Fruit fly (Drosophila melanogaster) whole organism, embryonic: ENCODE data around the gene CG33108.

Experiments
- Ada2b ChIP-seq: fragments of 200-800 bp; sonication (Bioruptor generic); IDR thresholded peaks from 2 replicates; pipeline ENCODE4 v1.3.6; 2022; ENCODE audit warnings: missing biosample characterization, missing genetic modification characterization
- Bdp1 ChIP-seq: fragments of 200-800 bp; sonication (Bioruptor generic); optimal IDR thresholded peaks from 3 replicates; lab custom pipeline; 2016; ENCODE audit warnings: missing biosample characterization, missing genetic modification characterization
- CG1024 ChIP-seq: fragments of 200-800 bp; sonication (Bioruptor generic); IDR thresholded peaks from 2 replicates; pipeline ENCODE4 v1.3.6; 2022; ENCODE audit warnings: missing biosample characterization, missing genetic modification characterization
- CG10274 ChIP-seq: fragments of 200-800 bp; sonication (Bioruptor generic); optimal IDR thresholded peaks from 3 replicates; lab custom pipeline; 2017; ENCODE audit warnings: missing biosample characterization, mild to moderate bottlenecking, missing genetic modification characterization
- CG12236 ChIP-seq: fragments of 200-800 bp; sonication (Bioruptor generic); optimal IDR thresholded peaks from 2 replicates; lab custom pipeline; 2016; ENCODE audit warnings: missing biosample characterization, missing genetic modification characterization
- CG12744 ChIP-seq: fragments of 200-800 bp; sonication (Bioruptor generic); optimal IDR thresholded peaks from 2 replicates; lab custom pipeline; 2016; ENCODE audit warnings: missing biosample characterization, missing genetic modification characterization
- CG12942 ChIP-seq: fragments of 200-800 bp; sonication (Bioruptor generic); optimal IDR thresholded peaks from 3 replicates; lab custom pipeline; 2016; ENCODE audit warnings: missing biosample characterization, missing genetic modification characterization
- CG13287 ChIP-seq: fragments of 200-800 bp; sonication (Bioruptor generic); IDR thresholded peaks from 2 replicates; pipeline ENCODE4 v1.3.6; 2022; ENCODE audit warnings: missing biosample characterization, missing genetic modification characterization; ENCODE audit not compliant: partially characterized antibody
- CG1602 ChIP-seq: fragments of 200-800 bp; sonication (Bioruptor generic); optimal IDR thresholded peaks from 3 replicates; lab custom pipeline; 2016; ENCODE audit warnings: missing biosample characterization, missing genetic modification characterization
- CG17612 ChIP-seq: fragments of 200-800 bp; sonication (Bioruptor generic); IDR thresholded peaks from 2 replicates; pipeline ENCODE4 v1.3.6; 2022; ENCODE audit warnings: missing biosample characterization, missing genetic modification characterization
- CG2889 ChIP-seq: fragments of 200-800 bp; sonication (Bioruptor generic); IDR thresholded peaks from 3 replicates; pipeline ENCODE4 v1.3.6; 2022; ENCODE audit warnings: missing biosample characterization, missing genetic modification characterization
- CG34224 ChIP-seq: fragments of 200-800 bp; sonication (Bioruptor generic); IDR thresholded peaks from 3 replicates; pipeline ENCODE4 v1.3.6; 2022; ENCODE audit warnings: missing biosample characterization, missing genetic modification characterization; ENCODE audit not compliant: partially characterized antibody
- CG3995 ChIP-seq: fragments of 200-800 bp; sonication (Bioruptor generic); optimal IDR thresholded peaks from 3 replicates; lab custom pipeline; 2016; ENCODE audit warnings: missing biosample characterization, missing genetic modification characterization
- CG4617 ChIP-seq: fragments of 200-800 bp; sonication (Bioruptor generic); optimal IDR thresholded peaks from 3 replicates; lab custom pipeline; 2016; ENCODE audit warnings: missing biosample characterization, missing genetic modification characterization, borderline replicate concordance
- CG5180 ChIP-seq: fragments of 200-800 bp; sonication (Bioruptor generic); optimal IDR thresholded peaks from 3 replicates; lab custom pipeline; 2017; ENCODE audit warnings: missing biosample characterization, missing genetic modification characterization, mild to moderate bottlenecking, moderate library complexity, missing genetic modification reagents
- CG5245 ChIP-seq: fragments of 200-800 bp; sonication (Bioruptor generic); optimal IDR thresholded peaks from 3 replicates; lab custom pipeline; 2016; ENCODE audit warnings: missing biosample characterization, missing genetic modification characterization
- CG6175 ChIP-seq: fragments of 200-800 bp; sonication (Bioruptor generic); IDR thresholded peaks from 3 replicates; pipeline ENCODE4 v1.3.6; 2022; ENCODE audit warnings: missing biosample characterization, missing genetic modification characterization
- CG6765 ChIP-seq: fragments of 200-800 bp; sonication (Bioruptor generic); optimal IDR thresholded peaks from 3 replicates; lab custom pipeline; 2017; ENCODE audit warnings: missing biosample characterization, mild to moderate bottlenecking, missing genetic modification characterization
- CG7556 ChIP-seq: fragments of 200-800 bp; sonication (Bioruptor generic); optimal IDR thresholded peaks from 2 replicates; lab custom pipeline; 2017; ENCODE audit warnings: missing biosample characterization, mild to moderate bottlenecking, missing genetic modification characterization
- CG9876 ChIP-seq: fragments of 200-800 bp; sonication (Bioruptor generic); optimal IDR thresholded peaks from 2 replicates; lab custom pipeline; 2016; ENCODE audit warnings: missing biosample characterization, missing genetic modification characterization
- Dll ChIP-seq: fragments of 200-800 bp; sonication (Bioruptor generic); IDR thresholded peaks from 4 replicates; pipeline ENCODE4 v1.3.6; 2022; ENCODE audit warnings: missing biosample characterization, missing genetic modification characterization; ENCODE audit not compliant: partially characterized antibody
- Drgx ChIP-seq: fragments of 200-800 bp; sonication (Bioruptor generic); IDR thresholded peaks from 2 replicates; pipeline ENCODE4 v1.3.6; 2022; ENCODE audit warnings: missing biosample characterization, missing genetic modification characterization
- E2f1 ChIP-seq: fragments of 200-800 bp; sonication (Bioruptor generic); IDR thresholded peaks from 2 replicates; pipeline ENCODE4 v1.3.6; 2022; ENCODE audit warnings: missing biosample characterization, missing genetic modification characterization
- Fer2 ChIP-seq: fragments of 200-800 bp; sonication (Bioruptor generic); optimal IDR thresholded peaks from 2 replicates; lab custom pipeline; 2018; ENCODE audit warnings: missing biosample characterization, mild to moderate bottlenecking, missing genetic modification characterization, moderate library complexity
- H15 ChIP-seq: fragments of 200-800 bp; sonication (Bioruptor generic); IDR thresholded peaks from 3 replicates; pipeline ENCODE4 v1.3.6; 2022; ENCODE audit warnings: missing biosample characterization, missing genetic modification characterization
- HLH3B ChIP-seq: fragments of 200-800 bp; sonication (Bioruptor generic); IDR thresholded peaks from 2 replicates; pipeline ENCODE4 v1.3.6; 2022; ENCODE audit warnings: missing biosample characterization, missing genetic modification characterization
- Hr39 ChIP-seq: fragments of >200 bp; optimal IDR thresholded peaks from 2 replicates; lab custom pipeline; 2017
- Jarid2 ChIP-seq: fragments of 200-800 bp; sonication (Bioruptor generic); optimal IDR thresholded peaks from 3 replicates; lab custom pipeline; 2017; ENCODE audit warnings: mild to moderate bottlenecking, missing biosample characterization, missing genetic modification reagents, missing genetic modification characterization
- Max ChIP-seq: fragments of 200-800 bp; sonication (Bioruptor generic); optimal IDR thresholded peaks from 2 replicates; lab custom pipeline; 2016; ENCODE audit warnings: missing biosample characterization, mild to moderate bottlenecking, missing genetic modification characterization
- NK7.1 ChIP-seq: fragments of 200-800 bp; sonication (Bioruptor generic); optimal IDR thresholded peaks from 3 replicates; lab custom pipeline; 2016; ENCODE audit warnings: missing biosample characterization, missing genetic modification characterization
- Scr ChIP-seq: fragments of 200-800 bp; sonication (Bioruptor generic); IDR thresholded peaks from 2 replicates; pipeline ENCODE4 v1.3.6; 2022; ENCODE audit warnings: missing biosample characterization, missing genetic modification characterization; ENCODE audit not compliant: partially characterized antibody
- Sox100B ChIP-seq: fragments of 200-800 bp; sonication (Bioruptor generic); optimal IDR thresholded peaks from 3 replicates; lab custom pipeline; 2018; ENCODE audit warnings: missing biosample characterization, mild to moderate bottlenecking, missing genetic modification characterization
- Vsx1 ChIP-seq: fragments of 200-800 bp; sonication (Bioruptor generic); optimal IDR thresholded peaks from 2 replicates; lab custom pipeline; 2017; ENCODE audit warnings: missing biosample characterization, mild to moderate bottlenecking, missing genetic modification characterization, missing genetic modification reagents
- amos ChIP-seq: fragments of 200-800 bp; sonication (Bioruptor generic); IDR thresholded peaks from 2 replicates; pipeline ENCODE4 v1.3.6; 2022; ENCODE audit warnings: missing biosample characterization, missing genetic modification characterization; ENCODE audit not compliant: partially characterized antibody
- az2 ChIP-seq: fragments of 200-800 bp; sonication (Bioruptor generic); optimal IDR thresholded peaks from 3 replicates; lab custom pipeline; 2016; ENCODE audit warnings: missing biosample characterization, missing genetic modification characterization
- cas ChIP-seq: fragments of 200-800 bp; sonication (Bioruptor generic); IDR thresholded peaks from 2 replicates; pipeline ENCODE4 v1.3.6; 2022; ENCODE audit warnings: missing biosample characterization, missing genetic modification characterization
- da ChIP-seq: fragments of 200-800 bp; sonication (Bioruptor generic); optimal IDR thresholded peaks from 2 replicates; lab custom pipeline; 2016; ENCODE audit warnings: missing biosample characterization, missing genetic modification characterization
- emc ChIP-seq: fragments of 200-800 bp; sonication (Bioruptor generic); optimal IDR thresholded peaks from 2 replicates; lab custom pipeline; 2016; ENCODE audit warnings: missing biosample characterization, missing genetic modification characterization
- exex ChIP-seq: fragments of 200-800 bp; sonication (Bioruptor generic); optimal IDR thresholded peaks from 4 replicates; lab custom pipeline; 2018; ENCODE audit warnings: missing biosample characterization, mild to moderate bottlenecking, missing genetic modification characterization, moderate library complexity
- fd64A ChIP-seq: fragments of 200-800 bp; sonication (Bioruptor generic); optimal IDR thresholded peaks from 3 replicates; lab custom pipeline; 2018; ENCODE audit warnings: missing biosample characterization, mild to moderate bottlenecking, missing genetic modification characterization
- ftz-f1 ChIP-seq: fragments of 200-800 bp; sonication (Bioruptor generic); optimal IDR thresholded peaks from 2 replicates; lab custom pipeline; 2016; ENCODE audit warnings: missing biosample characterization, missing genetic modification characterization
- gcm ChIP-seq: fragments of 200-800 bp; sonication (Bioruptor generic); optimal IDR thresholded peaks from 2 replicates; lab custom pipeline; 2019; ENCODE audit warnings: missing biosample characterization, mild to moderate bottlenecking, missing genetic modification characterization, moderate library complexity
- gem ChIP-seq: fragments of 200-800 bp; sonication (Bioruptor generic); optimal IDR thresholded peaks from 2 replicates; lab custom pipeline; 2019; ENCODE audit warnings: missing biosample characterization, mild to moderate bottlenecking, missing genetic modification characterization, moderate library complexity
- gt ChIP-seq: fragments of 200-800 bp; sonication (Bioruptor generic); IDR thresholded peaks from 2 replicates; pipeline ENCODE4 v1.3.6; 2022; ENCODE audit warnings: missing biosample characterization, missing genetic modification characterization
- ham ChIP-seq: fragments of 200-800 bp; sonication (Bioruptor generic); IDR thresholded peaks from 2 replicates; pipeline ENCODE4 v1.3.6; 2022; ENCODE audit warnings: missing biosample characterization, missing genetic modification characterization
- mirr ChIP-seq: fragments of 200-800 bp; sonication (Bioruptor generic); optimal IDR thresholded peaks from 3 replicates; lab custom pipeline; 2018; ENCODE audit warnings: missing biosample characterization, mild to moderate bottlenecking, missing genetic modification characterization
- slp2 ChIP-seq: fragments of 200-800 bp; sonication (Bioruptor generic); optimal IDR thresholded peaks from 2 replicates; lab custom pipeline; 2016; ENCODE audit warnings: missing biosample characterization, missing genetic modification characterization
- tgo ChIP-seq: fragments of 200-800 bp; sonication (Bioruptor generic); IDR thresholded peaks from 3 replicates; pipeline ENCODE4 v1.3.6; 2022; ENCODE audit warnings: missing biosample characterization, missing genetic modification characterization
- vvl ChIP-seq: fragments of 200-800 bp; sonication (Bioruptor generic); IDR thresholded peaks from 2 replicates; pipeline ENCODE4 v1.3.6; 2022; ENCODE audit warnings: missing biosample characterization, missing genetic modification characterization
- zfh2 ChIP-seq: fragments of 200-800 bp; sonication (Bioruptor generic); optimal IDR thresholded peaks from 2 replicates; lab custom pipeline; 2016; ENCODE audit warnings: missing biosample characterization, missing genetic modification characterization

CG33108 gene

dm6 chr3R:23958091-23958838, 37.2 kb upstream of the CG33108 start, which contains the start of the genes GluProRS and AP-1sigma (continued):
- TF ChIP-seq NK7.1 (GFP tag; lab: Kevin White, UChicago) (peak; percentile 58), Max (GFP tag; lab: Kevin White, UChicago) (peak; percentile 94), ftz-f1 (peak; percentile 80), Scr (GFP tag; lab: Robert Waterston, UW) (peak; percentile 97), zfh2 (GFP tag; lab: Kevin White, UChicago) (peak; percentile 92), emc (GFP tag; lab: Kevin White, UChicago) (peak; percentile 77), CG10274 (peak; percentile 56), Sox100B (peak; percentile 82), HLH3B (peak; percentile 97), Jarid2 (GFP tag; lab: Kevin White, UChicago) (peak; percentile 58), mirr (peak; percentile 70), gcm (peak; percentile 81), CG4617 (peak; percentile 96), gem (tag; lab: Kevin White, UChicago) (peak; percentile 95), CG1602 (peak; percentile 94), Bdp1 (peak; percentile 72), tgo (GFP tag; lab: Robert Waterston, UW) (peak; percentile 98), da (GFP tag; lab: Kevin White, UChicago) (peak; percentile 67), CG5180 (GFP tag; lab: Kevin White, UChicago) (no peak), gt (GFP tag; lab: Robert Waterston, UW) (peak; percentile 88), Vsx1 (peak; percentile 80), CG12744 (peak; percentile 62), CG9876 (GFP tag; lab: Kevin White, UChicago) (peak; percentile 72), CG12236 (peak; percentile 46), CG34224 (GFP tag; lab: Robert Waterston, UW) (peak; percentile 95), vvl (GFP tag; lab: Robert Waterston, UW) (peak; percentile 98), Ada2b (GFP tag; lab: Robert Waterston, UW) (peak; percentile 95), ham (peak; percentile 82; the same call in 1 of the 2 replicates), H15 (GFP tag; lab: Robert Waterston, UW) (peak; percentile 94), CG3995 (peak; percentile 83), cas (GFP tag; lab: Robert Waterston, UW) (peak; percentile 90), CG13287 (peak; percentile 96), amos (peak; percentile 92), CG12942 (peak; percentile 92), Drgx (GFP tag; lab: Robert Waterston, UW) (peak; percentile 92), exex (tag; lab: Kevin White, UChicago) (peak; percentile 58), CG5245 (GFP tag; lab: Kevin White, UChicago) (peak; percentile 92), E2f1 (peak; percentile 96), CG7556 (GFP tag; lab: Kevin White, UChicago) (peak; percentile 82), Hr39 (lab: Kevin White, UChicago) (no peak), slp2 (peak; percentile 62), CG1024 (GFP tag; lab: Robert Waterston, UW) (peak; percentile 90), CG6765 (GFP tag; lab: Kevin White, UChicago) (peak; percentile 49), az2 (GFP tag; lab: Kevin White, UChicago) (peak; percentile 92), CG6175 (GFP tag; lab: Robert Waterston, UW) (peak; percentile 94), fd64A (no peak), CG2889 (GFP tag; lab: Robert Waterston, UW) (peak; percentile 92), Dll (peak; percentile 97), CG17612 (peak; percentile 84), Fer2 (tag; lab: Kevin White, UChicago) (peak; percentile 82)
